Fruit fly (Drosophila melanogaster): ENCODE data around the gene CG17475.

The CG17475 gene

DNA sequence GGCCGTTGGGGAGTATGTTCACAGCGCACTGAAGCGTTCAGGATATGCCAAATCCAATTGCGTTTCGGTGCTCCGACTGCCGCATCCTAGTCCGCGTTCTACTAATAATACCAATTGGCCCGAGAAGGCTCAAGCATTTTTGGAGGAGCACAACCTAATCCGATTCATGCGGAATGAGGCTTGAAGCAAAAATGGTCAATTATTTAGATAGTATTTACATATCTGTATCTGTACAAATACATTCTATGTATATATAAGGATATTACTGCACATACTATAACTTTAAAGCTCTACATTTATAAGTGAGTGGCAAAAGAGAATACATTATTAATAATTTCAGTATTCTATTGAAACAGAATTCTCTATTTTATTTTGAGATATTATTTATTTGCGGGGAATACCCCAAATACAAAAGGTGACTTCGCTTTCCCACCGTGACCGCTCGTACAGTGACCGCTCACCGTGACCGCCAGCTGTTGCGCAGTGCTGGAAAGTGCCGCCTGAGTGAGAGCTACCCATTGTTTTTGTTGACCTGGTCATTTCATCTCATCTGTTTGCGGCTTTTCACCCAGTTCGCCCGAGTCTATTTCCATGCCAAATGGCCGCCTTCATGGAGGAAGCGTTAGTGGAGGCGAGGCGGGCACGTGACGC, 21.3 kb upstream of the CG17475 start, which contains the start of gene CG5292:
CG5292 (plus strand) TSS at position 486 of the 651 bp plus-strand sequence.
- TF ChIP-seq onecut (GFP tag; IDR thresholded peaks at IDR 0.05) (peak; percentile 52), lab (GFP tag; optimal IDR thresholded peaks at IDR 0.05) (peak; percentile 67), Fer1 (GFP tag; optimal IDR thresholded peaks at IDR 0.05) (no peak), CG14710 (tag; optimal IDR thresholded peaks at IDR 0.05) (peak; percentile 80), zen2 (GFP tag; IDR thresholded peaks at IDR 0.05; ENCODE audit: partially characterized antibody) (no peak; the same call in 2 of the 3 replicates), mld (GFP tag; IDR thresholded peaks at IDR 0.05; ENCODE audit: partially characterized antibody) (peak; percentile 56; the same call in 1 of the 3 replicates), CG15011 (GFP tag; optimal IDR thresholded peaks at IDR 0.05) (no peak), CG14860 (GFP tag; IDR thresholded peaks at IDR 0.05; ENCODE audit: partially characterized antibody) (peak; percentile 51; the same call in 2 of the 3 replicates), az2 (GFP tag; optimal IDR thresholded peaks at IDR 0.05) (peak; percentile 56), gt (GFP tag; IDR thresholded peaks at IDR 0.05) (no peak), sna (GFP tag; IDR thresholded peaks at IDR 0.05; ENCODE audit: partially characterized antibody) (no peak), ap (GFP tag; IDR thresholded peaks at IDR 0.05) (no peak), CG9932 (GFP tag; IDR thresholded peaks at IDR 0.05) (peak; percentile 72), CG6765 (GFP tag; optimal IDR thresholded peaks at IDR 0.05) (peak; percentile 36), CG13123 (GFP tag; optimal IDR thresholded peaks at IDR 0.05) (no peak), CG8359 (GFP tag; optimal IDR thresholded peaks at IDR 0.05; ENCODE audit: borderline replicate concordance) (no peak), CG10321 (GFP tag; IDR thresholded peaks at IDR 0.05) (no peak), fu2 (GFP tag; optimal IDR thresholded peaks at IDR 0.05) (no peak), ab (GFP tag; optimal IDR thresholded peaks at IDR 0.05) (no peak), Chrac-16 (GFP tag; optimal IDR thresholded peaks at IDR 0.05) (peak; percentile 32), Xrp1 (GFP tag; IDR thresholded peaks at IDR 0.05) (peak; percentile 69), tup (GFP tag; optimal IDR thresholded peaks at IDR 0.05) (peak; percentile 32), CG15073 (GFP tag; optimal IDR thresholded peaks at IDR 0.05) (no peak), CG31441 (GFP tag; IDR thresholded peaks at IDR 0.05) (peak; percentile 95), bab2 (GFP tag; optimal IDR thresholded peaks at IDR 0.05) (peak; percentile 19), run (tag; optimal IDR thresholded peaks at IDR 0.05) (no peak), CG1529 (GFP tag; optimal IDR thresholded peaks at IDR 0.05) (no peak), slp2 (GFP tag; optimal IDR thresholded peaks at IDR 0.05) (no peak), Hr51 (GFP tag; optimal IDR thresholded peaks at IDR 0.05) (peak; percentile 44 to 59), fd102C (GFP tag; optimal IDR thresholded peaks at IDR 0.05) (no peak), CG31365 (tag; optimal IDR thresholded peaks at IDR 0.05) (no peak), Trl (optimal IDR thresholded peaks at IDR 0.05) (no peak), Trl (GFP tag; optimal IDR thresholded peaks at IDR 0.05) (peak; percentile 17), Dad (GFP tag; optimal IDR thresholded peaks at IDR 0.05) (peak; percentile 19), her (GFP tag; optimal IDR thresholded peaks at IDR 0.05) (no peak), CG8290 (GFP tag; optimal IDR thresholded peaks at IDR 0.05) (peak; percentile 38), CG8290 (tag; optimal IDR thresholded peaks at IDR 0.05) (no peak), CG13424 (tag; optimal IDR thresholded peaks at IDR 0.05) (peak; percentile 66), MTF-1 (GFP tag; optimal IDR thresholded peaks at IDR 0.05; ENCODE audit: borderline replicate concordance) (no peak), CG3407 (GFP tag; optimal IDR thresholded peaks at IDR 0.05) (no peak), CG13287 (GFP tag; IDR thresholded peaks at IDR 0.05; ENCODE audit: partially characterized antibody) (peak; percentile 71), dpn (GFP tag; optimal IDR thresholded peaks at IDR 0.05) (peak; percentile 42 to 67), corto (GFP tag; optimal IDR thresholded peaks at IDR 0.05) (no peak), chn (GFP tag; optimal IDR thresholded peaks at IDR 0.05) (peak; percentile 52), Spps (tag; optimal IDR thresholded peaks at IDR 0.05) (no peak), D (optimal IDR thresholded peaks at IDR 0.05) (no peak), D (GFP tag; optimal IDR thresholded peaks at IDR 0.05) (peak; percentile 39), ewg (GFP tag; optimal IDR thresholded peaks at IDR 0.05) (peak; percentile 16), amos (GFP tag; IDR thresholded peaks at IDR 0.05; ENCODE audit: partially characterized antibody) (peak; percentile 61; the same call in 1 of the 2 replicates), CG9727 (GFP tag; optimal IDR thresholded peaks at IDR 0.05) (peak; percentile 43)
